Worm (Caenorhabditis elegans) whole organism, midembryonic: Measurements from ENCODE around the gene flwr-1.

ENCODE experiments used
- T22C8.4 ChIP-seq: fragments of 200-800 bp; sonication (Bioruptor generic); IDR thresholded peaks from 2 replicates; pipeline ENCODE4 v1.3.6; 2022; ENCODE audit warnings: missing genetic modification characterization, missing compliant biosample characterization
- cog-1 ChIP-seq: sonication (generic microtip); optimal IDR thresholded peaks from 2 replicates; lab custom pipeline; 2016; ENCODE audit warnings: missing genetic modification characterization, missing compliant biosample characterization
- flt-1 ChIP-seq: fragments of 200-800 bp; sonication (Bioruptor generic); IDR thresholded peaks from 2 replicates; pipeline ENCODE4 v1.3.6; 2022; ENCODE audit warnings: missing genetic modification characterization, missing compliant biosample characterization
- klf-2 ChIP-seq: fragments of 200-800 bp; sonication (Bioruptor generic); conservative IDR thresholded peaks from 2 replicates; pipeline ENCODE4 v1.3.6; 2022; ENCODE audit warnings: missing genetic modification reagents, missing genetic modification characterization, missing compliant biosample characterization
- med-1 ChIP-seq: sonication (generic microtip); optimal IDR thresholded peaks from 2 replicates; lab custom pipeline; 2017; ENCODE audit warnings: missing genetic modification characterization, mild to moderate bottlenecking, missing compliant biosample characterization, antibody characterized with exemption, missing genetic modification reagents; ENCODE audit not compliant: insufficient read depth
- ref-1 ChIP-seq: fragments of 200-800 bp; sonication (Bioruptor generic); conservative IDR thresholded peaks from 2 replicates; pipeline ENCODE4 v1.3.6; 2022; ENCODE audit warnings: missing genetic modification reagents, missing genetic modification characterization, missing compliant biosample characterization
- tab-1 ChIP-seq: fragments of 200-800 bp; sonication (Bioruptor generic); IDR thresholded peaks from 2 replicates; pipeline ENCODE4 v1.3.6; 2022; ENCODE audit warnings: missing genetic modification characterization, missing compliant biosample characterization
- ztf-23 ChIP-seq: fragments of 200-800 bp; sonication (Bioruptor generic); IDR thresholded peaks from 2 replicates; pipeline ENCODE4 v1.3.6; 2022; ENCODE audit warnings: missing genetic modification reagents, missing genetic modification characterization, missing compliant biosample characterization
- ztf-29 ChIP-seq: fragments of 200-800 bp; sonication (Bioruptor generic); IDR thresholded peaks from 2 replicates; pipeline ENCODE4 v1.3.6; 2022; ENCODE audit warnings: missing genetic modification reagents, missing genetic modification characterization, missing compliant biosample characterization

DNA sequence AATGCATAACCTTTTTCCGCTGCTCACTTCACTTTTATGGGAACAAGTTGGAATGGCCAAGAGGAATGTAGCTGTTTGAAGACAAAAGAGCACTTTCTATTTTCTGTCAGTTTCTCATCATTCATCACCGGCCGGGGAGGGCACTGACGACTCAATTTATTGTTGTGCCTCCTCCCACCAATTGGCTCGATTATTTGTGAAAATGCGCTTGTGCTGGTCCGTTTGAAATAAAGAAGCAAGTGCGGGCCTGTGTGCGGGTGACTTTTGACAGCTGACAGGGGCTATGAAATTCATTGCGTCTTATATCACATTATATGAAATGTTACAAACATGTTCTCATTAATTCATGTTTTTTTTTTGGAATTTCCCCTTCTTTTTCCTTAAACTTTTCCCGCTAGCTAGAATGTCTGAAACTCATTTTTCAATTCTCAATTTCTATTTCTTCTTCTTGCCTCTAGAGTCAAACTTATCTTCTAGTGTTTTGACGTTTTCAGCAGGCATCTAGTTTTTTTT, 43.9 kb upstream of the flwr-1 start:
- TF ChIP-seq klf-2 (GFP tag; lab: Robert Waterston, UW) (no peak), cog-1 (tag; lab: Kevin White, UChicago) (no peak), med-1 (GFP tag; lab: Kevin White, UChicago) (no peak), ztf-29 (GFP tag; lab: Robert Waterston, UW) (no peak), flt-1 (GFP tag; lab: Robert Waterston, UW) (no peak), ref-1 (GFP tag; lab: Robert Waterston, UW) (no peak), ztf-23 (GFP tag; lab: Robert Waterston, UW) (no peak), T22C8.4 (GFP tag; lab: Robert Waterston, UW) (no peak), tab-1 (GFP tag; lab: Robert Waterston, UW) (no peak)
